Worm (Caenorhabditis elegans): ENCODE data around the gene csc-1.

ce11 chrII:13574395-13574794 is 22.4 kb upstream of the csc-1 start:
- no peak for TF ChIP-seq atf-7 (tag; optimal IDR thresholded peaks at IDR 0.05)
- TF ChIP-seq F10E7.11 (tag; optimal IDR thresholded peaks at IDR 0.05), result no peak
- no peak for TF ChIP-seq K11D2.4 (GFP tag; IDR thresholded peaks at IDR 0.05)
- TF ChIP-seq T26A5.8 (tag; optimal IDR thresholded peaks at IDR 0.05), result no peak
- TF ChIP-seq xnd-1 (tag; optimal IDR thresholded peaks at IDR 0.05), result no peak
- TF ChIP-seq unc-62 (GFP tag; optimal IDR thresholded peaks at IDR 0.05), result no peak
- no peak for TF ChIP-seq sptf-2 (GFP tag; optimal IDR thresholded peaks at IDR 0.05)
- TF ChIP-seq akir-1 (GFP tag; optimal IDR thresholded peaks at IDR 0.05), result no peak
- TF ChIP-seq ceh-79 (tag; optimal IDR thresholded peaks at IDR 0.05), result no peak
- no peak for TF ChIP-seq F37B4.10 (GFP tag; IDR thresholded peaks at IDR 0.05)
